Fruit fly (Drosophila melanogaster): ENCODE measurements around the gene Rca1.

- TF ChIP-seq h (optimal IDR thresholded peaks at IDR 0.05) (no peak), Sin3A (optimal IDR thresholded peaks at IDR 0.05) (no peak), psq (optimal IDR thresholded peaks at IDR 0.05) (no peak)
Measured at dm6 chr2L:6819230-6820049, 32.7 kb upstream of the Rca1 start.

Data from Kc167 (cell line).